Fruit fly (Drosophila melanogaster) whole organism, embryonic: ENCODE data around the gene CG17660.
A peak's percentile ranks its signal among the peaks of the same experiment; 100 is the strongest.

Experiments
- Asciz ChIP-seq: fragments of 200-800 bp; sonication (Bioruptor generic); optimal IDR thresholded peaks from 2 replicates; lab custom pipeline; 2017; ENCODE audit warnings: missing biosample characterization, mild to moderate bottlenecking, missing genetic modification characterization, missing genetic modification reagents
- Atf6 ChIP-seq: fragments of 200-800 bp; sonication (Bioruptor generic); IDR thresholded peaks from 2 replicates; pipeline ENCODE4 v1.3.6; 2022; ENCODE audit warnings: missing biosample characterization, missing genetic modification characterization
- BEAF-32 ChIP-seq: fragments of 200-800 bp; sonication (Bioruptor generic); optimal IDR thresholded peaks from 3 replicates; lab custom pipeline; 2017; ENCODE audit warnings: missing biosample characterization, missing genetic modification characterization, mild to moderate bottlenecking, moderate library complexity, missing genetic modification reagents
- CG10267 ChIP-seq: fragments of 200-800 bp; sonication (Bioruptor generic); optimal IDR thresholded peaks from 2 replicates; lab custom pipeline; 2018; ENCODE audit warnings: missing biosample characterization, mild to moderate bottlenecking, missing genetic modification characterization, moderate library complexity
- CG10462 ChIP-seq: fragments of 200-800 bp; sonication (Bioruptor generic); optimal IDR thresholded peaks from 2 replicates; lab custom pipeline; 2016; ENCODE audit warnings: missing biosample characterization, missing genetic modification characterization
- CG12942 ChIP-seq: fragments of 200-800 bp; sonication (Bioruptor generic); optimal IDR thresholded peaks from 3 replicates; lab custom pipeline; 2016; ENCODE audit warnings: missing biosample characterization, missing genetic modification characterization
- CG13123 ChIP-seq: fragments of 200-800 bp; sonication (Bioruptor generic); optimal IDR thresholded peaks from 2 replicates; lab custom pipeline; 2016; ENCODE audit warnings: missing biosample characterization, missing genetic modification characterization
- CG13287 ChIP-seq: fragments of 200-800 bp; sonication (Bioruptor generic); IDR thresholded peaks from 2 replicates; pipeline ENCODE4 v1.3.6; 2022; ENCODE audit warnings: missing biosample characterization, missing genetic modification characterization; ENCODE audit not compliant: partially characterized antibody
- CG1602 ChIP-seq: fragments of 200-800 bp; sonication (Bioruptor generic); optimal IDR thresholded peaks from 3 replicates; lab custom pipeline; 2016; ENCODE audit warnings: missing biosample characterization, missing genetic modification characterization
- CG1603 ChIP-seq: fragments of 200-800 bp; sonication (Bioruptor generic); optimal IDR thresholded peaks from 2 replicates; lab custom pipeline; 2019; ENCODE audit warnings: missing biosample characterization, mild to moderate bottlenecking, missing genetic modification characterization, moderate library complexity
- CG16813 ChIP-seq: fragments of 200-800 bp; sonication (Bioruptor generic); IDR thresholded peaks from 3 replicates; pipeline ENCODE4 v1.3.6; 2022; ENCODE audit warnings: missing biosample characterization, missing genetic modification characterization; ENCODE audit not compliant: partially characterized antibody
- CG2129 ChIP-seq: fragments of 200-800 bp; sonication (Bioruptor generic); IDR thresholded peaks from 2 replicates; pipeline ENCODE4 v1.3.6; 2022; ENCODE audit warnings: missing biosample characterization, missing genetic modification characterization; ENCODE audit not compliant: partially characterized antibody
- CG2712 ChIP-seq: fragments of 200-800 bp; optimal IDR thresholded peaks from 3 replicates; lab custom pipeline; 2019; ENCODE audit warnings: missing biosample characterization, mild to moderate bottlenecking, missing genetic modification characterization, moderate library complexity
- CG3838 ChIP-seq: fragments of 200-800 bp; sonication (Bioruptor generic); optimal IDR thresholded peaks from 3 replicates; lab custom pipeline; 2016; ENCODE audit warnings: missing biosample characterization, missing genetic modification characterization
- CG3847 ChIP-seq: fragments of 200-800 bp; sonication (Bioruptor generic); IDR thresholded peaks from 2 replicates; pipeline ENCODE4 v1.3.6; 2022; ENCODE audit warnings: missing biosample characterization, missing genetic modification characterization
- CG5953 ChIP-seq: fragments of 200-800 bp; sonication (Bioruptor generic); IDR thresholded peaks from 2 replicates; pipeline ENCODE4 v1.3.6; 2022; ENCODE audit warnings: missing biosample characterization, missing genetic modification characterization
- CG9215 ChIP-seq: fragments of 200-800 bp; sonication (Bioruptor generic); IDR thresholded peaks from 2 replicates; pipeline ENCODE4 v1.3.6; 2022; ENCODE audit warnings: missing biosample characterization, missing genetic modification characterization
- Camta ChIP-seq: fragments of 200-800 bp; sonication (Bioruptor generic); optimal IDR thresholded peaks from 2 replicates; lab custom pipeline; 2016; ENCODE audit warnings: missing biosample characterization, missing genetic modification characterization
- CkIIα-i1 ChIP-seq: fragments of 200-800 bp; sonication (Bioruptor generic); IDR thresholded peaks from 2 replicates; pipeline ENCODE4 v1.3.6; 2022; ENCODE audit warnings: missing biosample characterization, missing genetic modification characterization
- Dbx ChIP-seq: fragments of 200-800 bp; sonication (Bioruptor generic); IDR thresholded peaks from 3 replicates; pipeline ENCODE4 v1.3.6; 2022; ENCODE audit warnings: missing biosample characterization, missing genetic modification characterization
- Dek ChIP-seq: fragments of 200-800 bp; sonication (Bioruptor generic); optimal IDR thresholded peaks from 3 replicates; lab custom pipeline; 2019; ENCODE audit warnings: missing biosample characterization, mild to moderate bottlenecking, missing genetic modification characterization, moderate library complexity
- Dp ChIP-seq: fragments of 200-800 bp; sonication (Bioruptor generic); optimal IDR thresholded peaks from 2 replicates; lab custom pipeline; 2018; ENCODE audit warnings: missing biosample characterization, mild to moderate bottlenecking, missing genetic modification characterization, moderate library complexity
- Fer2 ChIP-seq: fragments of 200-800 bp; sonication (Bioruptor generic); optimal IDR thresholded peaks from 2 replicates; lab custom pipeline; 2018; ENCODE audit warnings: missing biosample characterization, mild to moderate bottlenecking, missing genetic modification characterization, moderate library complexity
- Hand ChIP-seq: fragments of 200-800 bp; sonication (Bioruptor generic); optimal IDR thresholded peaks from 2 replicates; lab custom pipeline; 2017; ENCODE audit warnings: mild to moderate bottlenecking, missing biosample characterization, missing genetic modification reagents, missing genetic modification characterization
- HmgD ChIP-seq: fragments of 200-800 bp; sonication (Bioruptor generic); optimal IDR thresholded peaks from 3 replicates; lab custom pipeline; 2016; ENCODE audit warnings: missing biosample characterization, missing genetic modification characterization
- Mrtf ChIP-seq: fragments of 200-800 bp; sonication (Bioruptor generic); IDR thresholded peaks from 3 replicates; pipeline ENCODE4 v1.3.6; 2022; ENCODE audit warnings: missing biosample characterization, missing genetic modification characterization
- Myb ChIP-seq: fragments of 200-800 bp; sonication (Bioruptor generic); optimal IDR thresholded peaks from 2 replicates; lab custom pipeline; 2016; ENCODE audit warnings: missing biosample characterization, missing genetic modification characterization
- Nf-YB ChIP-seq: fragments of 200-800 bp; sonication (Bioruptor generic); optimal IDR thresholded peaks from 3 replicates; lab custom pipeline; 2019; ENCODE audit warnings: missing biosample characterization, mild to moderate bottlenecking, missing genetic modification characterization, moderate library complexity
- Oaz ChIP-seq: fragments of 200-800 bp; sonication (Bioruptor generic); IDR thresholded peaks from 2 replicates; pipeline ENCODE4 v1.3.6; 2022; ENCODE audit warnings: missing biosample characterization, missing genetic modification characterization
- Oli ChIP-seq: fragments of 200-800 bp; sonication (Bioruptor generic); optimal IDR thresholded peaks from 2 replicates; lab custom pipeline; 2018; ENCODE audit warnings: missing biosample characterization, mild to moderate bottlenecking, missing genetic modification characterization, moderate library complexity
- amos ChIP-seq: fragments of 200-800 bp; sonication (Bioruptor generic); IDR thresholded peaks from 2 replicates; pipeline ENCODE4 v1.3.6; 2022; ENCODE audit warnings: missing biosample characterization, missing genetic modification characterization; ENCODE audit not compliant: partially characterized antibody
- cato ChIP-seq: fragments of 200-800 bp; sonication (Bioruptor generic); optimal IDR thresholded peaks from 2 replicates; lab custom pipeline; 2016; ENCODE audit warnings: missing biosample characterization, missing genetic modification characterization, borderline replicate concordance
- ci ChIP-seq: fragments of 200-800 bp; sonication (Bioruptor generic); IDR thresholded peaks from 3 replicates; pipeline ENCODE4 v1.3.6; 2022; ENCODE audit warnings: missing biosample characterization, missing genetic modification characterization
- esg ChIP-seq: fragments of 200-800 bp; sonication (Bioruptor generic); conservative IDR thresholded peaks from 2 replicates; pipeline ENCODE4 v1.3.6; 2022; ENCODE audit warnings: missing biosample characterization, missing genetic modification characterization
- exex ChIP-seq: fragments of 200-800 bp; sonication (Bioruptor generic); optimal IDR thresholded peaks from 4 replicates; lab custom pipeline; 2018; ENCODE audit warnings: missing biosample characterization, mild to moderate bottlenecking, missing genetic modification characterization, moderate library complexity
- grn ChIP-seq: fragments of 200-800 bp; sonication (Bioruptor generic); optimal IDR thresholded peaks from 3 replicates; lab custom pipeline; 2017; ENCODE audit warnings: missing biosample characterization, missing genetic modification characterization
- hb ChIP-seq: fragments of 200-800 bp; sonication (Bioruptor generic); IDR thresholded peaks from 3 replicates; pipeline ENCODE4 v1.3.6; 2022; ENCODE audit warnings: missing biosample characterization, missing genetic modification characterization; ENCODE audit not compliant: partially characterized antibody
- ind ChIP-seq: fragments of 200-800 bp; sonication (Bioruptor generic); optimal IDR thresholded peaks from 3 replicates; lab custom pipeline; 2016; ENCODE audit warnings: missing biosample characterization, missing genetic modification characterization
- lmd ChIP-seq: fragments of 200-800 bp; sonication (Bioruptor generic); IDR thresholded peaks from 2 replicates; pipeline ENCODE4 v1.3.6; 2022; ENCODE audit warnings: missing biosample characterization, missing genetic modification characterization
- mld ChIP-seq: fragments of 200-800 bp; sonication (Bioruptor generic); IDR thresholded peaks from 3 replicates; pipeline ENCODE4 v1.3.6; 2022; ENCODE audit warnings: missing biosample characterization, missing genetic modification characterization; ENCODE audit not compliant: partially characterized antibody
- pho ChIP-seq: fragments of 200-800 bp; sonication (Bioruptor generic); optimal IDR thresholded peaks from 2 replicates; lab custom pipeline; 2016; ENCODE audit warnings: missing biosample characterization, missing genetic modification characterization
- pum ChIP-seq: fragments of 200-800 bp; sonication (Bioruptor generic); optimal IDR thresholded peaks from 2 replicates; lab custom pipeline; 2016; ENCODE audit warnings: missing biosample characterization, missing genetic modification characterization
- scrt ChIP-seq: fragments of 200-800 bp; sonication (Bioruptor generic); optimal IDR thresholded peaks from 2 replicates; lab custom pipeline; 2018; ENCODE audit warnings: missing biosample characterization, mild to moderate bottlenecking, missing genetic modification characterization, moderate library complexity
- sens-2 ChIP-seq: fragments of 200-800 bp; sonication (Bioruptor generic); IDR thresholded peaks from 2 replicates; pipeline ENCODE4 v1.3.6; 2022; ENCODE audit warnings: missing biosample characterization, missing genetic modification characterization
- shn ChIP-seq: fragments of 200-800 bp; sonication (Bioruptor generic); optimal IDR thresholded peaks from 3 replicates; lab custom pipeline; 2016; ENCODE audit warnings: missing biosample characterization, missing genetic modification characterization
- sisA ChIP-seq: fragments of 200-800 bp; sonication (Bioruptor generic); IDR thresholded peaks from 2 replicates; pipeline ENCODE4 v1.3.6; 2022; ENCODE audit warnings: missing biosample characterization, missing genetic modification characterization
- slbo ChIP-seq: fragments of 200-800 bp; sonication (Bioruptor generic); IDR thresholded peaks from 2 replicates; pipeline ENCODE4 v1.3.6; 2022; ENCODE audit warnings: missing biosample characterization, missing genetic modification characterization
- sob ChIP-seq: fragments of 200-800 bp; sonication (Bioruptor generic); IDR thresholded peaks from 2 replicates; pipeline ENCODE4 v1.3.6; 2022; ENCODE audit warnings: missing biosample characterization, missing genetic modification characterization
- tgo ChIP-seq: fragments of 200-800 bp; sonication (Bioruptor generic); IDR thresholded peaks from 3 replicates; pipeline ENCODE4 v1.3.6; 2022; ENCODE audit warnings: missing biosample characterization, missing genetic modification characterization
- tin ChIP-seq: fragments of 200-800 bp; sonication (Bioruptor generic); optimal IDR thresholded peaks from 3 replicates; lab custom pipeline; 2016; ENCODE audit warnings: missing biosample characterization, missing genetic modification characterization

The CG17660 gene

dm6 chr2L:1715699-1716333 lies 5.6 kb upstream of the CG17660 start, which contains the start of gene frtz (continued):
- TF ChIP-seq Nf-YB, result no peak
- peak; percentile 92 for TF ChIP-seq BEAF-32 (GFP tag; lab: Kevin White, UChicago)
- no peak for TF ChIP-seq esg (GFP tag; lab: Robert Waterston, UW)
- no peak for TF ChIP-seq CkIIα-i1
- peak; percentile 79 for TF ChIP-seq exex
- TF ChIP-seq ci (GFP tag; lab: Robert Waterston, UW), result peak; percentile 41; the same call in 2 of the 3 replicates
- no peak for TF ChIP-seq sens-2 (GFP tag; lab: Robert Waterston, UW)
- TF ChIP-seq CG1602 (GFP tag; lab: Kevin White, UChicago), result no peak
- no peak for TF ChIP-seq Asciz (GFP tag; lab: Kevin White, UChicago)
- no peak for TF ChIP-seq lmd (GFP tag; lab: Robert Waterston, UW)
- TF ChIP-seq cato (GFP tag; lab: Kevin White, UChicago), result no peak
- peak; percentile 89 for TF ChIP-seq CG13287 (GFP tag; lab: Robert Waterston, UW)
- peak; percentile 42 for TF ChIP-seq grn (GFP tag; lab: Kevin White, UChicago)
- TF ChIP-seq CG12942 (GFP tag; lab: Kevin White, UChicago), result no peak
- TF ChIP-seq CG10267, result peak; percentile 38
- no peak for TF ChIP-seq pum (GFP tag; lab: Kevin White, UChicago)
- TF ChIP-seq scrt, result peak; percentile 71
- TF ChIP-seq tgo, result no peak
- no peak for TF ChIP-seq shn
- TF ChIP-seq CG9215, result no peak
- TF ChIP-seq Dbx (GFP tag; lab: Robert Waterston, UW), result peak; percentile 42; the same call in 1 of the 3 replicates
- no peak for TF ChIP-seq CG5953 (GFP tag; lab: Robert Waterston, UW)
- TF ChIP-seq Dek (tag; lab: Kevin White, UChicago), result peak; percentile 33
- TF ChIP-seq CG13123 (GFP tag; lab: Kevin White, UChicago), result no peak
- TF ChIP-seq hb, result peak; percentile 66
- no peak for TF ChIP-seq Atf6 (GFP tag; lab: Robert Waterston, UW)
- peak; percentile 42; the same call in 1 of the 2 replicates for TF ChIP-seq CG2129 (GFP tag; lab: Robert Waterston, UW)
- TF ChIP-seq ind (GFP tag; lab: Kevin White, UChicago), result no peak
- peak; percentile 19 for TF ChIP-seq pho (GFP tag; lab: Kevin White, UChicago)
- TF ChIP-seq HmgD (GFP tag; lab: Kevin White, UChicago), result no peak
- peak; percentile 31 for TF ChIP-seq Myb
- TF ChIP-seq Mrtf (GFP tag; lab: Robert Waterston, UW), result no peak
- TF ChIP-seq CG3838 (GFP tag; lab: Kevin White, UChicago), result no peak
- TF ChIP-seq CG16813 (GFP tag; lab: Robert Waterston, UW), result peak; percentile 86
- peak; percentile 49; the same call in 1 of the 2 replicates for TF ChIP-seq sob
- peak; percentile 37 for TF ChIP-seq Dp (GFP tag; lab: Kevin White, UChicago)
- no peak for TF ChIP-seq Camta
- TF ChIP-seq CG10462 (GFP tag; lab: Kevin White, UChicago), result no peak
- no peak for TF ChIP-seq tin
- peak; percentile 91; the same call in 1 of the 2 replicates for TF ChIP-seq amos
- no peak for TF ChIP-seq Fer2 (tag; lab: Kevin White, UChicago)
- peak; percentile 43; the same call in 1 of the 2 replicates for TF ChIP-seq slbo (GFP tag; lab: Robert Waterston, UW)
- TF ChIP-seq mld, result peak; percentile 81; the same call in 2 of the 3 replicates
- TF ChIP-seq Oli (tag; lab: Kevin White, UChicago), result no peak
- no peak for TF ChIP-seq sisA (GFP tag; lab: Robert Waterston, UW)
- no peak for TF ChIP-seq Oaz (GFP tag; lab: Robert Waterston, UW)
- peak; percentile 6 for TF ChIP-seq CG2712 (tag; lab: Kevin White, UChicago)
- no peak for TF ChIP-seq Hand
- no peak for TF ChIP-seq CG1603 (tag; lab: Kevin White, UChicago)
- TF ChIP-seq CG3847, result peak; percentile 19; the same call in 1 of the 2 replicates
